Fruit fly (Drosophila melanogaster) whole organism, embryonic: ENCODE measurements around the gene CG5191.

Experiments used
- Aef1 ChIP-seq: fragments of 200-800 bp; sonication (Bioruptor generic); IDR thresholded peaks from 3 replicates; pipeline ENCODE4 v1.3.6; 2022; ENCODE audit warnings: missing biosample characterization, missing genetic modification characterization
- BtbVII ChIP-seq: fragments of 200-800 bp; sonication (Bioruptor generic); optimal IDR thresholded peaks from 3 replicates; lab custom pipeline; 2017; ENCODE audit warnings: missing biosample characterization, mild to moderate bottlenecking, missing genetic modification characterization
- CG10267 ChIP-seq: fragments of 200-800 bp; sonication (Bioruptor generic); optimal IDR thresholded peaks from 2 replicates; lab custom pipeline; 2018; ENCODE audit warnings: missing biosample characterization, mild to moderate bottlenecking, missing genetic modification characterization, moderate library complexity
- CG11456 ChIP-seq: fragments of 200-800 bp; sonication (Bioruptor generic); IDR thresholded peaks from 3 replicates; pipeline ENCODE4 v1.3.6; 2022; ENCODE audit warnings: missing biosample characterization, missing genetic modification characterization
- CG11696 ChIP-seq: fragments of 200-800 bp; sonication (Bioruptor generic); IDR thresholded peaks from 2 replicates; pipeline ENCODE4 v1.3.6; 2022; ENCODE audit warnings: missing biosample characterization, missing genetic modification characterization
- CG12104 ChIP-seq: fragments of 200-800 bp; sonication (Bioruptor generic); optimal IDR thresholded peaks from 3 replicates; lab custom pipeline; 2016; ENCODE audit warnings: missing biosample characterization, missing genetic modification characterization
- CG1233 ChIP-seq: fragments of 200-800 bp; sonication (Bioruptor generic); optimal IDR thresholded peaks from 4 replicates; lab custom pipeline; 2018; ENCODE audit warnings: missing biosample characterization, mild to moderate bottlenecking, missing genetic modification characterization
- CG12769 ChIP-seq: fragments of 200-800 bp; sonication (Bioruptor generic); optimal IDR thresholded peaks from 2 replicates; lab custom pipeline; 2019; ENCODE audit warnings: missing biosample characterization, mild to moderate bottlenecking, missing genetic modification characterization, moderate library complexity
- CG14965 ChIP-seq: fragments of 200-800 bp; sonication (Bioruptor generic); optimal IDR thresholded peaks from 2 replicates; lab custom pipeline; 2016; ENCODE audit warnings: missing biosample characterization, missing genetic modification characterization, borderline replicate concordance
- CG15514 ChIP-seq: fragments of 200-800 bp; sonication (Bioruptor generic); optimal IDR thresholded peaks from 3 replicates; lab custom pipeline; 2017; ENCODE audit warnings: missing biosample characterization, missing genetic modification characterization, mild to moderate bottlenecking, moderate library complexity, missing genetic modification reagents
- CG17385 ChIP-seq: fragments of 200-800 bp; sonication (Bioruptor generic); optimal IDR thresholded peaks from 3 replicates; lab custom pipeline; 2018; ENCODE audit warnings: missing biosample characterization, mild to moderate bottlenecking, missing genetic modification characterization
- CG1832 ChIP-seq: fragments of 200-800 bp; sonication (Bioruptor generic); optimal IDR thresholded peaks from 2 replicates; lab custom pipeline; 2017; ENCODE audit warnings: missing biosample characterization, mild to moderate bottlenecking, missing genetic modification characterization, inconsistent platforms
- CG2712 ChIP-seq: fragments of 200-800 bp; optimal IDR thresholded peaks from 3 replicates; lab custom pipeline; 2019; ENCODE audit warnings: missing biosample characterization, mild to moderate bottlenecking, missing genetic modification characterization, moderate library complexity
- CG3838 ChIP-seq: fragments of 200-800 bp; sonication (Bioruptor generic); optimal IDR thresholded peaks from 3 replicates; lab custom pipeline; 2016; ENCODE audit warnings: missing biosample characterization, missing genetic modification characterization
- CG5953 ChIP-seq: fragments of 200-800 bp; sonication (Bioruptor generic); IDR thresholded peaks from 2 replicates; pipeline ENCODE4 v1.3.6; 2022; ENCODE audit warnings: missing biosample characterization, missing genetic modification characterization
- CG6689 ChIP-seq: fragments of 200-800 bp; sonication (Bioruptor generic); IDR thresholded peaks from 2 replicates; pipeline ENCODE4 v1.3.6; 2022; ENCODE audit warnings: missing biosample characterization, missing genetic modification characterization
- CG9932 ChIP-seq: fragments of 200-800 bp; sonication (Bioruptor generic); IDR thresholded peaks from 2 replicates; pipeline ENCODE4 v1.3.6; 2022; ENCODE audit warnings: missing biosample characterization, missing genetic modification characterization
- CoRest ChIP-seq: fragments of 200-800 bp; sonication (Bioruptor generic); optimal IDR thresholded peaks from 3 replicates; lab custom pipeline; 2018; ENCODE audit warnings: missing biosample characterization, mild to moderate bottlenecking, missing genetic modification characterization, moderate library complexity
- Dip3 ChIP-seq: fragments of 200-800 bp; sonication (Bioruptor generic); optimal IDR thresholded peaks from 3 replicates; lab custom pipeline; 2016; ENCODE audit warnings: missing biosample characterization, missing genetic modification characterization
- Hey ChIP-seq: fragments of 200-800 bp; sonication (Bioruptor generic); optimal IDR thresholded peaks from 3 replicates; lab custom pipeline; 2018; ENCODE audit warnings: missing biosample characterization, mild to moderate bottlenecking, missing genetic modification characterization
- Hmx ChIP-seq: fragments of 200-800 bp; sonication (Bioruptor generic); optimal IDR thresholded peaks from 2 replicates; lab custom pipeline; 2016; ENCODE audit warnings: missing biosample characterization, missing genetic modification characterization
- Hr51 ChIP-seq, 2 experiments: fragments of 200-800 bp; sonication (Bioruptor generic); optimal IDR thresholded peaks; 2 replicates in 1 of 2; 3 replicates in 1 of 2; lab custom pipeline; 2016 to 2018; ENCODE audit warnings: missing biosample characterization in 2 of 2, missing genetic modification characterization in 2 of 2, mild to moderate bottlenecking in 1 of 2, moderate library complexity in 1 of 2
- Mes4 ChIP-seq: fragments of 200-800 bp; sonication (Bioruptor generic); optimal IDR thresholded peaks from 2 replicates; lab custom pipeline; 2016; ENCODE audit warnings: missing biosample characterization, missing genetic modification characterization
- NC2α ChIP-seq: fragments of 200-800 bp; sonication (Bioruptor generic); optimal IDR thresholded peaks from 2 replicates; lab custom pipeline; 2016; ENCODE audit warnings: missing biosample characterization, missing genetic modification characterization
- Nf-YA ChIP-seq: fragments of 200-800 bp; sonication (Bioruptor generic); IDR thresholded peaks from 2 replicates; pipeline ENCODE4 v1.3.6; 2022; ENCODE audit warnings: missing biosample characterization, missing genetic modification characterization
- Ravus ChIP-seq: fragments of 200-800 bp; sonication (Bioruptor generic); IDR thresholded peaks from 2 replicates; pipeline ENCODE4 v1.3.6; 2022; ENCODE audit warnings: missing biosample characterization, missing genetic modification characterization
- Sox102F ChIP-seq: fragments of 200-800 bp; sonication (Bioruptor generic); optimal IDR thresholded peaks from 2 replicates; lab custom pipeline; 2018; ENCODE audit warnings: missing biosample characterization, mild to moderate bottlenecking, missing genetic modification characterization, moderate library complexity
- Ssrp ChIP-seq: fragments of 200-800 bp; sonication (Bioruptor generic); optimal IDR thresholded peaks from 2 replicates; lab custom pipeline; 2018; ENCODE audit warnings: missing biosample characterization, mild to moderate bottlenecking, missing genetic modification characterization, moderate library complexity
- danr ChIP-seq: fragments of 200-800 bp; sonication (Bioruptor generic); IDR thresholded peaks from 2 replicates; pipeline ENCODE4 v1.3.6; 2022; ENCODE audit warnings: missing biosample characterization, missing genetic modification characterization
- dati ChIP-seq: fragments of 200-800 bp; sonication (Bioruptor generic); IDR thresholded peaks from 2 replicates; pipeline ENCODE4 v1.3.6; 2022; ENCODE audit warnings: missing biosample characterization, missing genetic modification characterization
- dmrt99B ChIP-seq: fragments of 200-800 bp; sonication (Bioruptor generic); optimal IDR thresholded peaks from 2 replicates; lab custom pipeline; 2018; ENCODE audit warnings: missing biosample characterization, mild to moderate bottlenecking, missing genetic modification characterization, moderate library complexity
- emc ChIP-seq: fragments of 200-800 bp; sonication (Bioruptor generic); optimal IDR thresholded peaks from 2 replicates; lab custom pipeline; 2016; ENCODE audit warnings: missing biosample characterization, missing genetic modification characterization
- ems ChIP-seq: fragments of 200-800 bp; sonication (Bioruptor generic); optimal IDR thresholded peaks from 3 replicates; lab custom pipeline; 2016; ENCODE audit warnings: missing biosample characterization, missing genetic modification characterization
- eyg ChIP-seq: fragments of 200-800 bp; sonication (Bioruptor generic); optimal IDR thresholded peaks from 3 replicates; lab custom pipeline; 2016; ENCODE audit warnings: missing biosample characterization, missing genetic modification characterization
- ftz-f1 ChIP-seq: fragments of 200-800 bp; sonication (Bioruptor generic); optimal IDR thresholded peaks from 2 replicates; lab custom pipeline; 2016; ENCODE audit warnings: missing biosample characterization, missing genetic modification characterization
- her ChIP-seq: fragments of 200-800 bp; sonication (Bioruptor generic); optimal IDR thresholded peaks from 2 replicates; lab custom pipeline; 2016; ENCODE audit warnings: missing biosample characterization, missing genetic modification characterization
- hkb ChIP-seq, 2 experiments: fragments of 200-800 bp in 1 of 2; fragments of >200 bp in 1 of 2; sonication (Bioruptor generic) in 1 of 2; IDR thresholded peaks in 1 of 2; optimal IDR thresholded peaks in 1 of 2; 2 replicates each; pipeline versions ENCODE4 v1.3.6 to Lab custom; 2017 to 2022; ENCODE audit warnings: missing biosample characterization in 1 of 2, missing genetic modification characterization in 1 of 2
- insv ChIP-seq, 2 experiments: fragments of 200-800 bp; sonication (Bioruptor generic); optimal IDR thresholded peaks; 3 replicates each; lab custom pipeline; 2016 to 2018; ENCODE audit warnings: missing biosample characterization in 2 of 2, missing genetic modification characterization in 2 of 2
- nmo ChIP-seq: fragments of 200-800 bp; sonication (Bioruptor generic); optimal IDR thresholded peaks from 2 replicates; lab custom pipeline; 2018; ENCODE audit warnings: missing biosample characterization, mild to moderate bottlenecking, missing genetic modification characterization, moderate library complexity
- pros ChIP-seq: fragments of 200-800 bp; sonication (Bioruptor generic); optimal IDR thresholded peaks from 3 replicates; lab custom pipeline; 2019; ENCODE audit warnings: missing biosample characterization, mild to moderate bottlenecking, missing genetic modification characterization, moderate library complexity
- rib ChIP-seq: fragments of 200-800 bp; sonication (Bioruptor generic); IDR thresholded peaks from 2 replicates; pipeline ENCODE4 v1.3.6; 2022; ENCODE audit warnings: missing biosample characterization, missing genetic modification characterization
- sc ChIP-seq, 3 experiments: fragments of >200 bp in 2 of 3; fragments of 200-800 bp in 1 of 3; sonication (Bioruptor generic) in 1 of 3; optimal IDR thresholded peaks; 2 replicates in 2 of 3; 3 replicates in 1 of 3; lab custom pipeline; 2017; ENCODE audit warnings: mild to moderate bottlenecking in 1 of 3, missing biosample characterization in 1 of 3, missing genetic modification characterization in 1 of 3, missing genetic modification reagents in 1 of 3
- schlank ChIP-seq: fragments of 200-800 bp; sonication (Bioruptor generic); optimal IDR thresholded peaks from 2 replicates; lab custom pipeline; 2018; ENCODE audit warnings: missing biosample characterization, mild to moderate bottlenecking, missing genetic modification characterization
- scrt ChIP-seq: fragments of 200-800 bp; sonication (Bioruptor generic); optimal IDR thresholded peaks from 2 replicates; lab custom pipeline; 2018; ENCODE audit warnings: missing biosample characterization, mild to moderate bottlenecking, missing genetic modification characterization, moderate library complexity
- slbo ChIP-seq: fragments of 200-800 bp; sonication (Bioruptor generic); IDR thresholded peaks from 2 replicates; pipeline ENCODE4 v1.3.6; 2022; ENCODE audit warnings: missing biosample characterization, missing genetic modification characterization
- sna ChIP-seq: fragments of 200-800 bp; sonication (Bioruptor generic); IDR thresholded peaks from 2 replicates; pipeline ENCODE4 v1.3.6; 2022; ENCODE audit warnings: missing biosample characterization, missing genetic modification characterization; ENCODE audit not compliant: partially characterized antibody
- so ChIP-seq: fragments of 200-800 bp; sonication (Bioruptor generic); IDR thresholded peaks from 3 replicates; pipeline ENCODE4 v1.3.6; 2022; ENCODE audit warnings: missing biosample characterization, missing genetic modification characterization
- stc ChIP-seq: fragments of 200-800 bp; sonication (Bioruptor generic); IDR thresholded peaks from 2 replicates; pipeline ENCODE4 v1.3.6; 2022; ENCODE audit warnings: missing biosample characterization, missing genetic modification characterization

The CG5191 gene

dm6 chr3R:20557415-20558105 lies 3.1 kb upstream of the CG5191 start, which contains the start of the genes DPCoAC and CG5180 (continued):
- TF ChIP-seq slbo (GFP tag; lab: Robert Waterston, UW), result peak; percentile 93
- TF ChIP-seq Ravus (GFP tag; lab: Robert Waterston, UW), result 0 out of 2 replicates have a peak, but pooled peaks have one; percentile 19
- TF ChIP-seq CG12769 (tag; lab: Kevin White, UChicago), result peak; percentile 75
- no peak for TF ChIP-seq pros (GFP tag; lab: Kevin White, UChicago)
- peak; percentile 14 for TF ChIP-seq Mes4
- no peak for TF ChIP-seq CG5953
- peak; percentile 57; the same call in 1 of the 2 replicates for TF ChIP-seq CG6689 (GFP tag; lab: Robert Waterston, UW)
- TF ChIP-seq Ssrp, result peak; percentile 59
- TF ChIP-seq CoRest, result peak; percentile 73
- peak; percentile 66 to 70 for TF ChIP-seq Hr51 (GFP tag; optimal IDR thresholded peaks at IDR 0.05; lab: Kevin White, UChicago)
- peak; percentile 46 for TF ChIP-seq CG3838 (GFP tag; lab: Kevin White, UChicago)
- peak; percentile 75 for TF ChIP-seq Dip3 (GFP tag; lab: Kevin White, UChicago)
- no peak for TF ChIP-seq sc (optimal IDR thresholded peaks at IDR 0.05; lab: Kevin White, UChicago)
- no peak for TF ChIP-seq sc (GFP tag; optimal IDR thresholded peaks at IDR 0.05; lab: Kevin White, UChicago)
- TF ChIP-seq dmrt99B (tag; lab: Kevin White, UChicago), result peak; percentile 52
- TF ChIP-seq CG14965 (GFP tag; lab: Kevin White, UChicago), result peak; percentile 16
- peak; percentile 90 for TF ChIP-seq ftz-f1 (GFP tag; lab: Kevin White, UChicago)
- TF ChIP-seq CG11696, result 0 out of 2 replicates have a peak, but pooled peaks have one; percentile 43
- TF ChIP-seq eyg (GFP tag; lab: Kevin White, UChicago), result peak; percentile 10
- TF ChIP-seq Nf-YA, result no peak
- TF ChIP-seq insv (GFP tag; optimal IDR thresholded peaks at IDR 0.05; lab: Kevin White, UChicago), result no peak
- TF ChIP-seq CG1832, result no peak
- no peak for TF ChIP-seq sna (GFP tag; lab: Robert Waterston, UW)
- TF ChIP-seq CG2712 (tag; lab: Kevin White, UChicago), result peak; percentile 43
- no peak for TF ChIP-seq Hey (tag; lab: Kevin White, UChicago)
- TF ChIP-seq CG10267, result peak; percentile 60
- TF ChIP-seq emc (GFP tag; lab: Kevin White, UChicago), result peak; percentile 31
- no peak for TF ChIP-seq Hmx (GFP tag; lab: Kevin White, UChicago)
- TF ChIP-seq danr, result 0 out of 2 replicates have a peak, but pooled peaks have one; percentile 33
- no peak for TF ChIP-seq hkb (optimal IDR thresholded peaks at IDR 0.05; lab: Kevin White, UChicago)
- no peak; the same call in 1 of the 2 replicates for TF ChIP-seq hkb (GFP tag; IDR thresholded peaks at IDR 0.05; lab: Robert Waterston, UW)
- no peak for TF ChIP-seq BtbVII (GFP tag; lab: Kevin White, UChicago)
- TF ChIP-seq ems (GFP tag; lab: Kevin White, UChicago), result peak; percentile 33
- TF ChIP-seq nmo (GFP tag; lab: Kevin White, UChicago), result peak; percentile 51
- TF ChIP-seq CG9932 (GFP tag; lab: Robert Waterston, UW), result peak; percentile 91
- TF ChIP-seq rib (GFP tag; lab: Robert Waterston, UW), result peak; percentile 74
- TF ChIP-seq CG1233 (GFP tag; lab: Kevin White, UChicago), result peak; percentile 50
- peak; percentile 33 for TF ChIP-seq CG17385
- TF ChIP-seq Aef1, result peak; percentile 78
- peak; percentile 48 for TF ChIP-seq Sox102F (GFP tag; lab: Kevin White, UChicago)
- TF ChIP-seq CG11456, result peak; percentile 89
- TF ChIP-seq scrt, result peak; percentile 47
- TF ChIP-seq schlank (tag; lab: Kevin White, UChicago), result peak; percentile 1
- peak; percentile 51 for TF ChIP-seq her (GFP tag; lab: Kevin White, UChicago)
- TF ChIP-seq NC2α (GFP tag; lab: Kevin White, UChicago), result no peak
- peak; percentile 93 for TF ChIP-seq CG15514 (GFP tag; lab: Kevin White, UChicago)
- 0 out of 2 replicates have a peak, but pooled peaks have one; percentile 23 for TF ChIP-seq dati (GFP tag; lab: Robert Waterston, UW)
- peak; percentile 53; the same call in 1 of the 3 replicates for TF ChIP-seq so (GFP tag; lab: Robert Waterston, UW)
- TF ChIP-seq stc (GFP tag; lab: Robert Waterston, UW), result peak; percentile 38; the same call in 1 of the 2 replicates
- TF ChIP-seq CG12104 (GFP tag; lab: Kevin White, UChicago), result no peak
